Fruit fly (Drosophila melanogaster) whole organism, wandering third instar larva: Measurements from ENCODE around the gene CG32811.

Experiments used
- Abd-B ChIP-seq: fragments of >200 bp; optimal IDR thresholded peaks from 2 replicates; lab custom pipeline; 2017; ENCODE audit warnings: missing biosample characterization, missing genetic modification characterization
- Jra ChIP-seq: sonication (Bioruptor generic); optimal IDR thresholded peaks from 2 replicates; lab custom pipeline; 2016; ENCODE audit warnings: missing biosample characterization, missing genetic modification characterization
- Myc ChIP-seq: fragments of >200 bp; optimal IDR thresholded peaks from 2 replicates; lab custom pipeline; 2017
- br ChIP-seq: fragments of 200-800 bp; sonication (Bioruptor generic); optimal IDR thresholded peaks from 2 replicates; lab custom pipeline; 2016; ENCODE audit warnings: missing biosample characterization, missing genetic modification characterization
- foxo ChIP-seq, 2 experiments: fragments of 200-800 bp; sonication (Bioruptor generic); optimal IDR thresholded peaks; 2 replicates in 1 of 2; 3 replicates in 1 of 2; lab custom pipeline; 2016 to 2017; ENCODE audit warnings: missing biosample characterization in 2 of 2, missing genetic modification characterization in 2 of 2
- jim ChIP-seq: fragments of 175-275, 200-325 bp; sonication (Bioruptor generic); optimal IDR thresholded peaks from 2 replicates; lab custom pipeline; 2016; ENCODE audit warnings: missing biosample characterization, mild to moderate bottlenecking, missing genetic modification characterization
- psq ChIP-seq: fragments of 200-800 bp; sonication (Bioruptor generic); optimal IDR thresholded peaks from 3 replicates; lab custom pipeline; 2017; ENCODE audit warnings: missing biosample characterization, mild to moderate bottlenecking, missing genetic modification characterization, moderate library complexity
- tai ChIP-seq: sonication (Bioruptor generic); optimal IDR thresholded peaks from 2 replicates; lab custom pipeline; 2016; ENCODE audit warnings: missing biosample characterization, missing genetic modification characterization

DNA sequence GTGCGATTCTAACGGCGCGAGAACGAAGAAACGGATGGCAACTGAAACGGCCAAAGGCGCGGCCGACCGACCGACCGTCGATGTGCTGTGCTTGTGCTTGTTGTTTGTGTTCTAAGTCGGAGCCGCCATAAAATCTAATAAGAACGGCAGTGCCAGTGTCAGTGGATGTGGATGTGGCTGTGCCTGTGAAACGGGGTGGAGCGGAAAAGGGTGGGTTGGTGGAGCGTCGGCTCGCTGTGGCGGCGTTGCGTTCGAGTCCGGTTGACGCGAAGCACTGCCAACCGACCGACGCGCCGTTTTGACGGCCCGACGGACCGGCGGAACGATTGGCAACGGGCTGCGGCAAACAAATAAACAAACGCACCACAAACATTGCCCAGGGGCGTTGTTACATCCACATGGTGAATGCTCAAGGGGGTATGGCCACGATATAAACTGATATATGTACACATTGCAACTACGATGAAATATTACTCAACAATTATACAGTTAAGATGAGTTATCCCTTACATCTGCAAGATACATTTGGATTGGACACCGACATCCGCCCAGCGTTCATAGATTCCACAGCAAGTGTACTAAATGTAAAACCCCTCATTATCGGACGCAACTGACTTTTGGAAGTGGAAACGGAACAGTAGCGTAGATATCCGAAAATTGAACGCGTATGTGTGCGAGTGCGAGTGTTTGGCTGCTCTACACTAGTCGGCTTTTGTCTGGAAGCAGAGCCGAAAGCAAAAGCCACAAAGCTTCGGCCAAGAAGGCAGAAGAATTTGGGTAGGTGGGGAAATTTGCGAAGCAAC lies 23.0 kb downstream of the CG32811 start, which contains the start of gene Atf3:
- TF ChIP-seq foxo (GFP tag; optimal IDR thresholded peaks at IDR 0.05; lab: Kevin White, UChicago) (peak; percentile 95 to 99), jim (GFP tag; lab: Kevin White, UChicago) (no peak), tai (peak; percentile 91), Jra (GFP tag; lab: Kevin White, UChicago) (peak; percentile 91), br (GFP tag; lab: Kevin White, UChicago) (peak; percentile 98), Abd-B (GFP tag; lab: Kevin White, UChicago) (no peak), Myc (no peak), psq (peak; percentile 96)
